Worm (Caenorhabditis elegans) whole organism, L2 larva: ENCODE data around the gene H04D03.6.
"Not testable (repeated sequence)": the region's sequence is repeated elsewhere in the genome, so short reads cannot be mapped to it uniquely, and the experiment has no call there.

Source experiments
- blmp-1 ChIP-seq: sonication (generic microtip); optimal IDR thresholded peaks from 2 replicates; lab custom pipeline; 2017; ENCODE audit warnings: missing genetic modification characterization, mild to moderate bottlenecking, missing compliant biosample characterization, antibody characterized with exemption, moderate library complexity; ENCODE audit not compliant: insufficient read depth
- egl-27 ChIP-seq: sonication (generic microtip); optimal IDR thresholded peaks from 3 replicates; lab custom pipeline; 2017; ENCODE audit warnings: missing biosample characterization, missing genetic modification reagents, missing genetic modification characterization
- mdl-1 ChIP-seq, 2 experiments: fragments of 150-350 bp in 1 of 2; sonication (generic microtip) in 1 of 2; optimal IDR thresholded peaks; 2 replicates each; lab custom pipeline; 2017; ENCODE audit warnings: missing biosample characterization in 2 of 2, missing genetic modification characterization in 2 of 2
- unc-62 ChIP-seq: fragments of 150-350 bp; optimal IDR thresholded peaks from 2 replicates; lab custom pipeline; 2014; ENCODE audit warnings: missing biosample characterization, missing genetic modification reagents, missing genetic modification characterization

- TF ChIP-seq egl-27 (tag; lab: Kevin White, UChicago); mdl-1 (tag; optimal IDR thresholded peaks at IDR 0.05; lab: Kevin White, UChicago); unc-62 (GFP tag; lab: Kevin White, UChicago); blmp-1 (tag; lab: Kevin White, UChicago): not testable (repeated sequence)
These were observed at the start of gene H04D03.6 for ce11 chrIII:10438780-10439179.
